Fruit fly (Drosophila melanogaster) Kc167 (cell line): ENCODE results near the gene Mettl14.

Experiments
- Myc ChIP-seq: fragments of >200 bp; optimal IDR thresholded peaks from 2 replicates; lab custom pipeline; 2017; ENCODE audit warnings: missing external identifiers
- h ChIP-seq: fragments of >200 bp; optimal IDR thresholded peaks from 3 replicates; lab custom pipeline; 2018; ENCODE audit warnings: missing external identifiers
- psq ChIP-seq: fragments of >200 bp; optimal IDR thresholded peaks from 2 replicates; lab custom pipeline; 2017; ENCODE audit warnings: missing external identifiers

- no peak for TF ChIP-seq Myc (lab: Kevin White, UChicago)
- TF ChIP-seq h (lab: Kevin White, UChicago): no peak
- no peak for TF ChIP-seq psq (lab: Kevin White, UChicago)
Measured at dm6 chr2L:8305409-8305808, 2.8 kb upstream of the Mettl14 start, which contains the start of gene CG7840.
